Fruit fly (Drosophila melanogaster) whole organism, embryonic: ENCODE data around the gene CG42716.

Source experiments
- ATbp ChIP-seq: fragments of 200-800 bp; sonication (Bioruptor generic); optimal IDR thresholded peaks from 2 replicates; lab custom pipeline; 2017; ENCODE audit warnings: missing biosample characterization, mild to moderate bottlenecking, missing genetic modification characterization, missing genetic modification reagents
- Atf6 ChIP-seq: fragments of 200-800 bp; sonication (Bioruptor generic); IDR thresholded peaks from 2 replicates; pipeline ENCODE4 v1.3.6; 2022; ENCODE audit warnings: missing biosample characterization, missing genetic modification characterization
- Blimp-1 ChIP-seq: fragments of 200-800 bp; sonication (Bioruptor generic); optimal IDR thresholded peaks from 3 replicates; lab custom pipeline; 2018; ENCODE audit warnings: missing biosample characterization, missing genetic modification characterization, mild to moderate bottlenecking, moderate library complexity, missing genetic modification reagents
- CG10462 ChIP-seq: fragments of 200-800 bp; sonication (Bioruptor generic); optimal IDR thresholded peaks from 2 replicates; lab custom pipeline; 2016; ENCODE audit warnings: missing biosample characterization, missing genetic modification characterization
- CG10959 ChIP-seq: fragments of 200-800 bp; sonication (Bioruptor generic); IDR thresholded peaks from 2 replicates; pipeline ENCODE4 v1.3.6; 2022; ENCODE audit warnings: missing biosample characterization, missing genetic modification characterization
- CG11695 ChIP-seq: fragments of 200-800 bp; sonication (Bioruptor generic); IDR thresholded peaks from 3 replicates; pipeline ENCODE4 v1.3.6; 2022; ENCODE audit warnings: missing biosample characterization, missing genetic modification characterization
- CG12659 ChIP-seq: fragments of 200-800 bp; sonication (Bioruptor generic); optimal IDR thresholded peaks from 3 replicates; lab custom pipeline; 2017; ENCODE audit warnings: mild to moderate bottlenecking, missing biosample characterization, missing genetic modification reagents, missing genetic modification characterization
- CG13624 ChIP-seq: fragments of 200-800 bp; sonication (Bioruptor generic); optimal IDR thresholded peaks from 2 replicates; lab custom pipeline; 2016; ENCODE audit warnings: missing biosample characterization, missing genetic modification characterization
- CG14050 ChIP-seq: fragments of 200-800 bp; sonication (Bioruptor generic); IDR thresholded peaks from 3 replicates; pipeline ENCODE4 v1.3.6; 2022; ENCODE audit warnings: missing biosample characterization, missing genetic modification characterization
- CG1529 ChIP-seq: fragments of 200-800 bp; sonication (Bioruptor generic); optimal IDR thresholded peaks from 3 replicates; lab custom pipeline; 2018; ENCODE audit warnings: missing biosample characterization, missing genetic modification characterization
- CG15479 ChIP-seq: fragments of 200-800 bp; sonication (Bioruptor generic); optimal IDR thresholded peaks from 3 replicates; lab custom pipeline; 2019; ENCODE audit warnings: missing biosample characterization, mild to moderate bottlenecking, missing genetic modification characterization, moderate library complexity
- CG16815 ChIP-seq: fragments of 200-800 bp; sonication (Bioruptor generic); optimal IDR thresholded peaks from 3 replicates; lab custom pipeline; 2017; ENCODE audit warnings: missing biosample characterization, mild to moderate bottlenecking, missing genetic modification characterization
- CG16863 ChIP-seq: fragments of 200-800 bp; sonication (Bioruptor generic); optimal IDR thresholded peaks from 3 replicates; lab custom pipeline; 2016; ENCODE audit warnings: missing biosample characterization, missing genetic modification characterization
- CG17829 ChIP-seq: fragments of 200-800 bp; optimal IDR thresholded peaks from 2 replicates; lab custom pipeline; 2019; ENCODE audit warnings: missing biosample characterization, mild to moderate bottlenecking, missing genetic modification characterization, moderate library complexity
- CG18262 ChIP-seq: fragments of 200-800 bp; optimal IDR thresholded peaks from 3 replicates; lab custom pipeline; 2019; ENCODE audit warnings: missing biosample characterization, mild to moderate bottlenecking, missing genetic modification characterization, moderate library complexity
- CG18599 ChIP-seq: fragments of 200-800 bp; sonication (Bioruptor generic); optimal IDR thresholded peaks from 3 replicates; lab custom pipeline; 2017; ENCODE audit warnings: missing biosample characterization, missing genetic modification characterization, mild to moderate bottlenecking, moderate library complexity, missing genetic modification reagents
- CG2678 ChIP-seq: fragments of 200-800 bp; sonication (Bioruptor generic); optimal IDR thresholded peaks from 3 replicates; lab custom pipeline; 2019; ENCODE audit warnings: missing biosample characterization, mild to moderate bottlenecking, missing genetic modification characterization, moderate library complexity
- CG2875 ChIP-seq: fragments of 200-800 bp; sonication (Bioruptor generic); optimal IDR thresholded peaks from 2 replicates; lab custom pipeline; 2017; ENCODE audit warnings: missing biosample characterization, mild to moderate bottlenecking, missing genetic modification characterization, missing genetic modification reagents
- CG3847 ChIP-seq: fragments of 200-800 bp; sonication (Bioruptor generic); IDR thresholded peaks from 2 replicates; pipeline ENCODE4 v1.3.6; 2022; ENCODE audit warnings: missing biosample characterization, missing genetic modification characterization
- CG3995 ChIP-seq: fragments of 200-800 bp; sonication (Bioruptor generic); optimal IDR thresholded peaks from 3 replicates; lab custom pipeline; 2016; ENCODE audit warnings: missing biosample characterization, missing genetic modification characterization
- CG6254 ChIP-seq: fragments of 200-800 bp; sonication (Bioruptor generic); optimal IDR thresholded peaks from 3 replicates; lab custom pipeline; 2017; ENCODE audit warnings: mild to moderate bottlenecking, missing biosample characterization, missing genetic modification reagents, missing genetic modification characterization
- CG6813 ChIP-seq: fragments of 200-800 bp; sonication (Bioruptor generic); optimal IDR thresholded peaks from 2 replicates; lab custom pipeline; 2017; ENCODE audit warnings: missing biosample characterization, missing genetic modification characterization, mild to moderate bottlenecking, moderate library complexity, missing genetic modification reagents
- D ChIP-seq, 2 experiments: fragments of 200-800 bp in 1 of 2; fragments of >200 bp in 1 of 2; sonication (Bioruptor generic) in 1 of 2; optimal IDR thresholded peaks; 2 replicates in 1 of 2; 3 replicates in 1 of 2; lab custom pipeline; 2017; ENCODE audit warnings: mild to moderate bottlenecking in 1 of 2, missing biosample characterization in 1 of 2, missing genetic modification characterization in 1 of 2, missing genetic modification reagents in 1 of 2
- Dip2 ChIP-seq: fragments of 200-800 bp; sonication (Bioruptor generic); IDR thresholded peaks from 2 replicates; pipeline ENCODE4 v1.3.6; 2022; ENCODE audit warnings: missing biosample characterization, missing genetic modification characterization
- Doc3 ChIP-seq: fragments of 200-800 bp; sonication (Bioruptor generic); IDR thresholded peaks from 3 replicates; pipeline ENCODE4 v1.3.6; 2022; ENCODE audit warnings: missing biosample characterization, missing genetic modification characterization; ENCODE audit not compliant: partially characterized antibody
- E2f1 ChIP-seq: fragments of 200-800 bp; sonication (Bioruptor generic); IDR thresholded peaks from 2 replicates; pipeline ENCODE4 v1.3.6; 2022; ENCODE audit warnings: missing biosample characterization, missing genetic modification characterization
- Med ChIP-seq: fragments of 200-800 bp; sonication (Bioruptor generic); peaks from one replicate; lab custom pipeline; 2016; ENCODE audit warnings: missing biosample characterization, missing genetic modification characterization, mild to moderate bottlenecking, inconsistent platforms, moderate library complexity
- Nf-YA ChIP-seq: fragments of 200-800 bp; sonication (Bioruptor generic); IDR thresholded peaks from 2 replicates; pipeline ENCODE4 v1.3.6; 2022; ENCODE audit warnings: missing biosample characterization, missing genetic modification characterization
- Nf-YB ChIP-seq: fragments of 200-800 bp; sonication (Bioruptor generic); optimal IDR thresholded peaks from 3 replicates; lab custom pipeline; 2019; ENCODE audit warnings: missing biosample characterization, mild to moderate bottlenecking, missing genetic modification characterization, moderate library complexity
- Nf-YC ChIP-seq: fragments of 200-800 bp; optimal IDR thresholded peaks from 3 replicates; lab custom pipeline; 2019; ENCODE audit warnings: missing biosample characterization, mild to moderate bottlenecking, missing genetic modification characterization, moderate library complexity
- Poxn ChIP-seq: fragments of 200-800 bp; sonication (Bioruptor generic); IDR thresholded peaks from 2 replicates; pipeline ENCODE4 v1.3.6; 2022; ENCODE audit warnings: missing biosample characterization, missing genetic modification characterization
- corto ChIP-seq: fragments of 200-800 bp; sonication (Bioruptor generic); optimal IDR thresholded peaks from 2 replicates; lab custom pipeline; 2016; ENCODE audit warnings: missing biosample characterization, mild to moderate bottlenecking, missing genetic modification characterization, moderate library complexity
- crp ChIP-seq, 2 experiments: fragments of 200-800 bp; sonication (Bioruptor generic); optimal IDR thresholded peaks; 2 replicates in 1 of 2; 3 replicates in 1 of 2; lab custom pipeline; 2017; ENCODE audit warnings: missing biosample characterization in 2 of 2, missing genetic modification characterization in 2 of 2, mild to moderate bottlenecking in 1 of 2, moderate library complexity in 1 of 2
- dpn ChIP-seq, 2 experiments: fragments of 200-800 bp; sonication (Bioruptor generic); optimal IDR thresholded peaks; 3 replicates each; lab custom pipeline; 2016; ENCODE audit warnings: missing biosample characterization in 2 of 2, missing genetic modification characterization in 2 of 2
- esg ChIP-seq: fragments of 200-800 bp; sonication (Bioruptor generic); conservative IDR thresholded peaks from 2 replicates; pipeline ENCODE4 v1.3.6; 2022; ENCODE audit warnings: missing biosample characterization, missing genetic modification characterization
- grn ChIP-seq: fragments of 200-800 bp; sonication (Bioruptor generic); optimal IDR thresholded peaks from 3 replicates; lab custom pipeline; 2017; ENCODE audit warnings: missing biosample characterization, missing genetic modification characterization
- klu ChIP-seq: fragments of 200-800 bp; sonication (Bioruptor generic); IDR thresholded peaks from 2 replicates; pipeline ENCODE4 v1.3.6; 2022; ENCODE audit warnings: missing biosample characterization, missing genetic modification characterization
- pan ChIP-seq, 4 experiments: fragments of >200 bp in 3 of 4; fragments of 200-800 bp in 1 of 4; sonication (Bioruptor generic) in 1 of 4; optimal IDR thresholded peaks in 3 of 4; IDR thresholded peaks in 1 of 4; 2 replicates each; pipeline versions ENCODE4 v1.3.6 to Lab custom; 2017 to 2022; ENCODE audit warnings: missing biosample characterization in 2 of 4, missing genetic modification characterization in 2 of 4, mixed read lengths in 1 of 4
- phol ChIP-seq: fragments of 200-800 bp; sonication (Bioruptor generic); optimal IDR thresholded peaks from 3 replicates; lab custom pipeline; 2018; ENCODE audit warnings: missing biosample characterization, mild to moderate bottlenecking, missing genetic modification characterization, moderate library complexity
- run ChIP-seq: fragments of 200-800 bp; sonication (Bioruptor generic); optimal IDR thresholded peaks from 3 replicates; lab custom pipeline; 2018; ENCODE audit warnings: missing biosample characterization, mild to moderate bottlenecking, missing genetic modification characterization
- sd ChIP-seq: fragments of 200-800 bp; sonication (Bioruptor generic); optimal IDR thresholded peaks from 3 replicates; lab custom pipeline; 2018; ENCODE audit warnings: missing biosample characterization, mild to moderate bottlenecking, missing genetic modification characterization, moderate library complexity
- shn ChIP-seq: fragments of 200-800 bp; sonication (Bioruptor generic); optimal IDR thresholded peaks from 3 replicates; lab custom pipeline; 2016; ENCODE audit warnings: missing biosample characterization, missing genetic modification characterization
- so ChIP-seq: fragments of 200-800 bp; sonication (Bioruptor generic); IDR thresholded peaks from 3 replicates; pipeline ENCODE4 v1.3.6; 2022; ENCODE audit warnings: missing biosample characterization, missing genetic modification characterization
- tio ChIP-seq: fragments of 200-800 bp; sonication (Bioruptor generic); optimal IDR thresholded peaks from 2 replicates; lab custom pipeline; 2017; ENCODE audit warnings: missing biosample characterization, missing genetic modification characterization, inconsistent platforms
- trem ChIP-seq: fragments of 200-800 bp; optimal IDR thresholded peaks from 3 replicates; lab custom pipeline; 2019; ENCODE audit warnings: missing biosample characterization, mild to moderate bottlenecking, missing genetic modification characterization, moderate library complexity
- wek ChIP-seq: fragments of 200-800 bp; sonication (Bioruptor generic); optimal IDR thresholded peaks from 3 replicates; lab custom pipeline; 2018; ENCODE audit warnings: missing biosample characterization, mild to moderate bottlenecking, missing genetic modification characterization, moderate library complexity
- wor ChIP-seq: fragments of 200-800 bp; sonication (Bioruptor generic); IDR thresholded peaks from 2 replicates; pipeline ENCODE4 v1.3.6; 2022; ENCODE audit warnings: missing biosample characterization, missing genetic modification characterization

CG42716 gene

dm6 chr3L:16043045-16043781 is 9.6 kb downstream of the CG42716 start (continued):
- TF ChIP-seq wor (GFP tag; lab: Robert Waterston, UW) (0 out of 2 replicates have a peak, but pooled peaks have one; percentile 35), CG3847 (GFP tag; lab: Robert Waterston, UW) (no peak), Atf6 (GFP tag; lab: Robert Waterston, UW) (0 out of 2 replicates have a peak, but pooled peaks have one; percentile 15), CG12659 (GFP tag; lab: Kevin White, UChicago) (peak; percentile 50), CG3995 (GFP tag; lab: Kevin White, UChicago) (no peak), CG13624 (GFP tag; lab: Kevin White, UChicago) (no peak), phol (tag; lab: Kevin White, UChicago) (peak; percentile 54), D (optimal IDR thresholded peaks at IDR 0.05; lab: Kevin White, UChicago) (no peak), D (GFP tag; optimal IDR thresholded peaks at IDR 0.05; lab: Kevin White, UChicago) (no peak), ATbp (GFP tag; lab: Kevin White, UChicago) (peak; percentile 19), CG10959 (GFP tag; lab: Robert Waterston, UW) (peak; percentile 37; the same call in 1 of the 2 replicates), CG18599 (peak; percentile 3), esg (GFP tag; lab: Robert Waterston, UW) (peak; percentile 20; the same call in 1 of the 2 replicates), CG2875 (GFP tag; lab: Kevin White, UChicago) (peak; percentile 5), CG1529 (GFP tag; lab: Kevin White, UChicago) (peak; percentile 30), shn (no peak), Med (GFP tag; lab: Kevin White, UChicago) (peak; percentile 54), grn (GFP tag; lab: Kevin White, UChicago) (peak; percentile 13), wek (GFP tag; lab: Kevin White, UChicago) (no peak), corto (GFP tag; lab: Kevin White, UChicago) (no peak), dpn (GFP tag; optimal IDR thresholded peaks at IDR 0.05; lab: Kevin White, UChicago) (peak in 1 of 2 experiments; percentile 21), so (GFP tag; lab: Robert Waterston, UW) (peak; percentile 48; the same call in 2 of the 3 replicates), sd (peak; percentile 96), CG18262 (tag; lab: Kevin White, UChicago) (peak; percentile 85), CG6813 (peak; percentile 50), CG11695 (GFP tag; lab: Robert Waterston, UW) (0 out of 3 replicates have a peak, but pooled peaks have one; percentile 48), tio (GFP tag; lab: Kevin White, UChicago) (no peak), Nf-YB (peak; percentile 48), Blimp-1 (GFP tag; lab: Kevin White, UChicago) (peak; percentile 70), pan (optimal IDR thresholded peaks at IDR 0.05; lab: Kevin White, UChicago) (no peak), pan (GFP tag; optimal IDR thresholded peaks at IDR 0.05 in 1 of 2, IDR thresholded peaks at IDR 0.05 in 1 of 2) (peak in 1 of 2 experiments; percentile 31), CG6254 (GFP tag; lab: Kevin White, UChicago) (peak; percentile 37), Doc3 (GFP tag; lab: Robert Waterston, UW) (no peak), CG16863 (no peak), CG14050 (GFP tag; lab: Robert Waterston, UW) (no peak), CG17829 (tag; lab: Kevin White, UChicago) (peak; percentile 68), klu (GFP tag; lab: Robert Waterston, UW) (no peak), Dip2 (GFP tag; lab: Robert Waterston, UW) (no peak), crp (GFP tag; optimal IDR thresholded peaks at IDR 0.05; lab: Kevin White, UChicago) (no peak), Poxn (GFP tag; lab: Robert Waterston, UW) (no peak), CG10462 (GFP tag; lab: Kevin White, UChicago) (no peak), CG15479 (peak; percentile 44), Nf-YC (peak; percentile 34), CG2678 (peak; percentile 66), trem (tag; lab: Kevin White, UChicago) (peak; percentile 51), CG16815 (GFP tag; lab: Kevin White, UChicago) (peak; percentile 24), run (tag; lab: Kevin White, UChicago) (no peak), E2f1 (GFP tag; lab: Robert Waterston, UW) (peak; percentile 44; the same call in 1 of the 2 replicates), Nf-YA (GFP tag; lab: Robert Waterston, UW) (no peak)
